Worm (Caenorhabditis elegans): Measurements from ENCODE around the gene zim-2.

Gene zim-2

ce11 chrIV:10584237-10584636, 29.2 kb downstream of the zim-2 start, which contains the start of gene oac-8 (continued):
- no peak for TF ChIP-seq zip-2 (tag; optimal IDR thresholded peaks at IDR 0.05)
- no peak for TF ChIP-seq egl-43 (GFP tag; IDR thresholded peaks at IDR 0.05)

- TF ChIP-seq dmd-9 (GFP tag; IDR thresholded peaks at IDR 0.05) (no peak), lin-15B (tag; optimal IDR thresholded peaks at IDR 0.05) (no peak), F26F4.8 (GFP tag; conservative IDR thresholded peaks at IDR 0.05) (no peak), lin-1 (GFP tag; IDR thresholded peaks at IDR 0.05) (no peak), zfp-2 (tag; optimal IDR thresholded peaks at IDR 0.05) (no peak), mdl-1 (tag; optimal IDR thresholded peaks at IDR 0.05) (no peak), rbr-2 (tag; optimal IDR thresholded peaks at IDR 0.05) (no peak)
Observed at ce11 chrIV:10589072-10589471, 34.0 kb downstream of the zim-2 start, which contains the start of gene C43F9.4. C43F9.4 (minus strand) TSS chrIV:10589172.

ce11 chrIV:10590649-10591048, 35.6 kb downstream of the zim-2 start, which contains the start of the genes C43F9.5 and nkb-2:
C43F9.5 (minus strand) TSS chrIV:10590749.
nkb-2 (plus strand) TSS chrIV:10590925.
- no peak for TF ChIP-seq ces-1 (GFP tag; optimal IDR thresholded peaks at IDR 0.05)
- TF ChIP-seq duxl-1 (tag; optimal IDR thresholded peaks at IDR 0.05; ENCODE audit: poor library complexity): no peak

ce11 chrIV:10593570-10593969, 38.5 kb downstream of the zim-2 start, which contains the start of gene C43F9.7:
C43F9.7 (minus strand) TSS chrIV:10593670.
- no peak for TF ChIP-seq zip-11 (GFP tag; IDR thresholded peaks at IDR 0.05)
- no peak for TF ChIP-seq hlh-11 (tag; optimal IDR thresholded peaks at IDR 0.05)
- TF ChIP-seq ZK546.5 (tag; optimal IDR thresholded peaks at IDR 0.05): no peak
- TF ChIP-seq skn-1 (tag; optimal IDR thresholded peaks at IDR 0.05): no peak
- TF ChIP-seq nhr-111 (GFP tag; optimal IDR thresholded peaks at IDR 0.05): no peak
- TF ChIP-seq jun-1 (tag; optimal IDR thresholded peaks at IDR 0.05): no peak
- TF ChIP-seq F44E2.7 (GFP tag; IDR thresholded peaks at IDR 0.05): no peak
- no peak for TF ChIP-seq mdt-29 (GFP tag; IDR thresholded peaks at IDR 0.05)
- no peak for TF ChIP-seq rbr-2 (tag; optimal IDR thresholded peaks at IDR 0.05)
- TF ChIP-seq sdz-12 (GFP tag; optimal IDR thresholded peaks at IDR 0.05): no peak
- TF ChIP-seq nhr-25 (tag; optimal IDR thresholded peaks at IDR 0.05; ENCODE audit: borderline replicate concordance, insufficient read depth): no peak
- no peak for TF ChIP-seq ceh-28 (tag; optimal IDR thresholded peaks at IDR 0.05)
- TF ChIP-seq ceh-32 (tag; optimal IDR thresholded peaks at IDR 0.05; ENCODE audit: poor library complexity): no peak
- no peak for TF ChIP-seq tag-97 (GFP tag; IDR thresholded peaks at IDR 0.05)
- no peak for TF ChIP-seq unc-39 (tag; optimal IDR thresholded peaks at IDR 0.05)
- TF ChIP-seq hif-1 (tag; optimal IDR thresholded peaks at IDR 0.05): no peak
- TF ChIP-seq ceh-62 (tag; optimal IDR thresholded peaks at IDR 0.05): no peak

- TF ChIP-seq fkh-10 (GFP tag; optimal IDR thresholded peaks at IDR 0.05) (no peak), madf-9 (GFP tag; conservative IDR thresholded peaks at IDR 0.05) (no peak), mxl-2 (GFP tag; conservative IDR thresholded peaks at IDR 0.05) (no peak), rbr-2 (tag; optimal IDR thresholded peaks at IDR 0.05) (no peak), ces-1 (GFP tag; optimal IDR thresholded peaks at IDR 0.05) (no peak), daf-8 (GFP tag; IDR thresholded peaks at IDR 0.05) (no peak), spr-3 (GFP tag; optimal IDR thresholded peaks at IDR 0.05) (no peak), ztf-11 (tag; optimal IDR thresholded peaks at IDR 0.05) (no peak), ceh-20 (GFP tag; IDR thresholded peaks at IDR 0.05) (no peak), nhr-77 (tag; optimal IDR thresholded peaks at IDR 0.05) (no peak), zfp-2 (tag; optimal IDR thresholded peaks at IDR 0.05) (no peak), arid-1 (GFP tag; conservative IDR thresholded peaks at IDR 0.05) (no peak), skn-1 (tag; optimal IDR thresholded peaks at IDR 0.05) (no peak), dpl-1 (GFP tag; optimal IDR thresholded peaks at IDR 0.05) (no peak), aha-1 (tag) (no peak), snpc-4 (tag; optimal IDR thresholded peaks at IDR 0.05) (no peak), unc-39 (tag; optimal IDR thresholded peaks at IDR 0.05) (no peak), ceh-62 (tag; optimal IDR thresholded peaks at IDR 0.05) (no peak), mdl-1 (tag; optimal IDR thresholded peaks at IDR 0.05) (no peak), F37D6.2 (tag; optimal IDR thresholded peaks at IDR 0.05) (no peak)
Observed at ce11 chrIV:10596505-10596904, 41.5 kb downstream of the zim-2 start, which contains the start of gene C43F9.11. C43F9.11 (plus strand) TSS chrIV:10596805.
